Fruit fly (Drosophila melanogaster) whole organism, embryonic: ENCODE data around the gene CG13012.

Experiments used
- CG13296 ChIP-seq: fragments of 200-800 bp; sonication (Bioruptor generic); optimal IDR thresholded peaks from 3 replicates; lab custom pipeline; 2018; ENCODE audit warnings: missing biosample characterization, mild to moderate bottlenecking, missing genetic modification characterization
- CG14441 ChIP-seq: fragments of 200-800 bp; sonication (Bioruptor generic); IDR thresholded peaks from 2 replicates; pipeline ENCODE4 v1.3.6; 2022; ENCODE audit warnings: missing biosample characterization, missing genetic modification characterization
- CG17328 ChIP-seq: fragments of 200-800 bp; sonication (Bioruptor generic); IDR thresholded peaks from 2 replicates; pipeline ENCODE4 v1.3.6; 2022; ENCODE audit warnings: missing biosample characterization, missing genetic modification characterization
- CG17802 ChIP-seq: fragments of 200-800 bp; sonication (Bioruptor generic); optimal IDR thresholded peaks from 2 replicates; lab custom pipeline; 2018; ENCODE audit warnings: missing biosample characterization, mild to moderate bottlenecking, missing genetic modification characterization, moderate library complexity
- CG1832 ChIP-seq: fragments of 200-800 bp; sonication (Bioruptor generic); optimal IDR thresholded peaks from 2 replicates; lab custom pipeline; 2017; ENCODE audit warnings: missing biosample characterization, mild to moderate bottlenecking, missing genetic modification characterization, inconsistent platforms
- CG2120 ChIP-seq: fragments of 200-800 bp; sonication (Bioruptor generic); optimal IDR thresholded peaks from 3 replicates; lab custom pipeline; 2016; ENCODE audit warnings: missing biosample characterization, missing genetic modification characterization
- CG31441 ChIP-seq: fragments of 200-800 bp; sonication (Bioruptor generic); IDR thresholded peaks from 2 replicates; pipeline ENCODE4 v1.3.6; 2022; ENCODE audit warnings: missing biosample characterization, missing genetic modification characterization
- CG4730 ChIP-seq: fragments of 200-800 bp; sonication (Bioruptor generic); IDR thresholded peaks from 2 replicates; pipeline ENCODE4 v1.3.6; 2022; ENCODE audit warnings: missing biosample characterization, missing genetic modification characterization
- CG6272 ChIP-seq: fragments of 200-800 bp; sonication (Bioruptor generic); IDR thresholded peaks from 2 replicates; pipeline ENCODE4 v1.3.6; 2022; ENCODE audit warnings: missing biosample characterization, missing genetic modification characterization
- CG7745 ChIP-seq: fragments of 200-800 bp; sonication (Bioruptor generic); optimal IDR thresholded peaks from 2 replicates; lab custom pipeline; 2018; ENCODE audit warnings: missing biosample characterization, mild to moderate bottlenecking, missing genetic modification characterization, moderate library complexity
- CG7839 ChIP-seq: fragments of 200-800 bp; sonication (Bioruptor generic); optimal IDR thresholded peaks from 3 replicates; lab custom pipeline; 2018; ENCODE audit warnings: missing biosample characterization, mild to moderate bottlenecking, missing genetic modification characterization, moderate library complexity
- CG8765 ChIP-seq: fragments of 200-800 bp; sonication (Bioruptor generic); IDR thresholded peaks from 2 replicates; pipeline ENCODE4 v1.3.6; 2022; ENCODE audit warnings: missing biosample characterization, missing genetic modification characterization
- CG9727 ChIP-seq: fragments of 200-800 bp; sonication (Bioruptor generic); optimal IDR thresholded peaks from 3 replicates; lab custom pipeline; 2017; ENCODE audit warnings: missing biosample characterization, mild to moderate bottlenecking, missing genetic modification characterization
- CG9817 ChIP-seq: fragments of 200-800 bp; sonication (Bioruptor generic); optimal IDR thresholded peaks from 2 replicates; lab custom pipeline; 2018; ENCODE audit warnings: missing biosample characterization, mild to moderate bottlenecking, missing genetic modification characterization, moderate library complexity
- CTCF ChIP-seq: fragments of 200-800 bp; sonication (Bioruptor generic); optimal IDR thresholded peaks from 2 replicates; lab custom pipeline; 2017; ENCODE audit warnings: missing biosample characterization, mild to moderate bottlenecking, missing genetic modification characterization, moderate library complexity
- D ChIP-seq, 2 experiments: fragments of 200-800 bp in 1 of 2; fragments of >200 bp in 1 of 2; sonication (Bioruptor generic) in 1 of 2; optimal IDR thresholded peaks; 2 replicates in 1 of 2; 3 replicates in 1 of 2; lab custom pipeline; 2017; ENCODE audit warnings: mild to moderate bottlenecking in 1 of 2, missing biosample characterization in 1 of 2, missing genetic modification characterization in 1 of 2, missing genetic modification reagents in 1 of 2
- Deaf1 ChIP-seq: fragments of 200-800 bp; optimal IDR thresholded peaks from 3 replicates; lab custom pipeline; 2019; ENCODE audit warnings: missing biosample characterization, mild to moderate bottlenecking, missing genetic modification characterization, moderate library complexity
- Hmx ChIP-seq: fragments of 200-800 bp; sonication (Bioruptor generic); optimal IDR thresholded peaks from 2 replicates; lab custom pipeline; 2016; ENCODE audit warnings: missing biosample characterization, missing genetic modification characterization
- Hr78 ChIP-seq, 2 experiments: fragments of 200-800 bp in 1 of 2; fragments of >200 bp in 1 of 2; sonication (Bioruptor generic) in 1 of 2; optimal IDR thresholded peaks; 2 replicates each; lab custom pipeline; 2017 to 2019; ENCODE audit warnings: missing biosample characterization in 2 of 2, missing genetic modification characterization in 2 of 2, mild to moderate bottlenecking in 1 of 2, moderate library complexity in 1 of 2
- Lhr ChIP-seq: fragments of 200-800 bp; sonication (Bioruptor generic); optimal IDR thresholded peaks from 3 replicates; lab custom pipeline; 2017; ENCODE audit warnings: mild to moderate bottlenecking, missing biosample characterization, missing genetic modification reagents, missing genetic modification characterization
- Meics ChIP-seq: fragments of 200-800 bp; sonication (Bioruptor generic); optimal IDR thresholded peaks from 2 replicates; lab custom pipeline; 2017; ENCODE audit warnings: missing biosample characterization, mild to moderate bottlenecking, missing genetic modification characterization
- Neu2 ChIP-seq: fragments of 200-800 bp; sonication (Bioruptor generic); optimal IDR thresholded peaks from 3 replicates; lab custom pipeline; 2016; ENCODE audit warnings: missing biosample characterization, missing genetic modification characterization, borderline replicate concordance
- Pdp1 ChIP-seq, 2 experiments: fragments of 200-800 bp; sonication (Bioruptor generic); optimal IDR thresholded peaks; 3 replicates each; lab custom pipeline; 2016; ENCODE audit warnings: missing biosample characterization in 2 of 2, missing genetic modification characterization in 2 of 2, mild to moderate bottlenecking in 1 of 2, moderate library complexity in 1 of 2
- Sry-δ ChIP-seq: fragments of 200-800 bp; sonication (Bioruptor generic); optimal IDR thresholded peaks from 2 replicates; lab custom pipeline; 2016; ENCODE audit warnings: missing biosample characterization, missing genetic modification characterization
- bigmax ChIP-seq: fragments of 200-800 bp; sonication (Bioruptor generic); optimal IDR thresholded peaks from 2 replicates; lab custom pipeline; 2018; ENCODE audit warnings: missing biosample characterization, mild to moderate bottlenecking, missing genetic modification characterization
- corto ChIP-seq: fragments of 200-800 bp; sonication (Bioruptor generic); optimal IDR thresholded peaks from 2 replicates; lab custom pipeline; 2016; ENCODE audit warnings: missing biosample characterization, mild to moderate bottlenecking, missing genetic modification characterization, moderate library complexity
- croc ChIP-seq: fragments of 200-800 bp; sonication (Bioruptor generic); conservative IDR thresholded peaks from 3 replicates; pipeline ENCODE4 v1.3.6; 2022; ENCODE audit warnings: missing biosample characterization, missing genetic modification characterization
- eyg ChIP-seq: fragments of 200-800 bp; sonication (Bioruptor generic); optimal IDR thresholded peaks from 3 replicates; lab custom pipeline; 2016; ENCODE audit warnings: missing biosample characterization, missing genetic modification characterization
- fd3F ChIP-seq: fragments of 200-800 bp; sonication (Bioruptor generic); optimal IDR thresholded peaks from 2 replicates; lab custom pipeline; 2018; ENCODE audit warnings: missing biosample characterization, mild to moderate bottlenecking, missing genetic modification characterization, moderate library complexity
- gsb ChIP-seq: fragments of 200-800 bp; sonication (Bioruptor generic); IDR thresholded peaks from 2 replicates; pipeline ENCODE4 v1.3.6; 2022; ENCODE audit warnings: missing biosample characterization, missing genetic modification characterization
- gt ChIP-seq: fragments of 200-800 bp; sonication (Bioruptor generic); IDR thresholded peaks from 2 replicates; pipeline ENCODE4 v1.3.6; 2022; ENCODE audit warnings: missing biosample characterization, missing genetic modification characterization
- hb ChIP-seq: fragments of 200-800 bp; sonication (Bioruptor generic); IDR thresholded peaks from 3 replicates; pipeline ENCODE4 v1.3.6; 2022; ENCODE audit warnings: missing biosample characterization, missing genetic modification characterization; ENCODE audit not compliant: partially characterized antibody
- her ChIP-seq: fragments of 200-800 bp; sonication (Bioruptor generic); optimal IDR thresholded peaks from 2 replicates; lab custom pipeline; 2016; ENCODE audit warnings: missing biosample characterization, missing genetic modification characterization
- hth ChIP-seq: fragments of >200 bp; optimal IDR thresholded peaks from 2 replicates; lab custom pipeline; 2017; ENCODE audit warnings: inconsistent platforms
- lola ChIP-seq, 3 experiments: fragments of >200 bp in 2 of 3; fragments of 200-800 bp in 1 of 3; sonication (Bioruptor generic) in 1 of 3; optimal IDR thresholded peaks; 2 replicates each; lab custom pipeline; 2017 to 2019; ENCODE audit warnings: missing biosample characterization in 3 of 3, missing genetic modification characterization in 3 of 3, mild to moderate bottlenecking in 1 of 3, moderate library complexity in 1 of 3
- luna ChIP-seq: fragments of 200-800 bp; sonication (Bioruptor generic); optimal IDR thresholded peaks from 2 replicates; lab custom pipeline; 2016; ENCODE audit warnings: missing biosample characterization, missing genetic modification characterization
- oc ChIP-seq: fragments of 200-800 bp; sonication (Bioruptor generic); optimal IDR thresholded peaks from 2 replicates; lab custom pipeline; 2018; ENCODE audit warnings: missing biosample characterization, mild to moderate bottlenecking, missing genetic modification characterization, moderate library complexity
- org-1 ChIP-seq: fragments of 200-800 bp; sonication (Bioruptor generic); optimal IDR thresholded peaks from 2 replicates; lab custom pipeline; 2017; ENCODE audit warnings: missing biosample characterization, missing genetic modification characterization
- otp ChIP-seq: fragments of 200-800 bp; sonication (Bioruptor generic); IDR thresholded peaks from 3 replicates; pipeline ENCODE4, ENCODE4 v1.3.6; 2022; ENCODE audit warnings: missing biosample characterization, missing genetic modification characterization
- pho ChIP-seq: fragments of 200-800 bp; sonication (Bioruptor generic); optimal IDR thresholded peaks from 2 replicates; lab custom pipeline; 2016; ENCODE audit warnings: missing biosample characterization, missing genetic modification characterization
- salm ChIP-seq: fragments of 200-800 bp; sonication (Bioruptor generic); optimal IDR thresholded peaks from 2 replicates; lab custom pipeline; 2018; ENCODE audit warnings: missing biosample characterization, mild to moderate bottlenecking, missing genetic modification characterization
- sqz ChIP-seq: fragments of 200-800 bp; sonication (Bioruptor generic); optimal IDR thresholded peaks from 3 replicates; lab custom pipeline; 2018; ENCODE audit warnings: missing biosample characterization, mild to moderate bottlenecking, missing genetic modification characterization
- ssp ChIP-seq: fragments of 200-800 bp; sonication (Bioruptor generic); IDR thresholded peaks from 2 replicates; pipeline ENCODE4 v1.3.6; 2022; ENCODE audit warnings: missing biosample characterization, missing genetic modification characterization
- twi ChIP-seq: fragments of 200-800 bp; optimal IDR thresholded peaks from 2 replicates; lab custom pipeline; 2019; ENCODE audit warnings: missing biosample characterization, mild to moderate bottlenecking, missing genetic modification characterization, moderate library complexity
- unc-4 ChIP-seq: fragments of 200-800 bp; sonication (Bioruptor generic); IDR thresholded peaks from 2 replicates; pipeline ENCODE4 v1.3.6; 2022; ENCODE audit warnings: missing biosample characterization, missing genetic modification characterization; ENCODE audit not compliant: partially characterized antibody
- wdn ChIP-seq: fragments of 200-800 bp; sonication (Bioruptor generic); IDR thresholded peaks from 2 replicates; pipeline ENCODE4 v1.3.6; 2022; ENCODE audit warnings: missing biosample characterization, missing genetic modification characterization
- zf30C ChIP-seq: fragments of 200-800 bp; sonication (Bioruptor generic); optimal IDR thresholded peaks from 3 replicates; lab custom pipeline; 2018; ENCODE audit warnings: missing biosample characterization, mild to moderate bottlenecking, missing genetic modification characterization

Gene CG13012

DNA sequence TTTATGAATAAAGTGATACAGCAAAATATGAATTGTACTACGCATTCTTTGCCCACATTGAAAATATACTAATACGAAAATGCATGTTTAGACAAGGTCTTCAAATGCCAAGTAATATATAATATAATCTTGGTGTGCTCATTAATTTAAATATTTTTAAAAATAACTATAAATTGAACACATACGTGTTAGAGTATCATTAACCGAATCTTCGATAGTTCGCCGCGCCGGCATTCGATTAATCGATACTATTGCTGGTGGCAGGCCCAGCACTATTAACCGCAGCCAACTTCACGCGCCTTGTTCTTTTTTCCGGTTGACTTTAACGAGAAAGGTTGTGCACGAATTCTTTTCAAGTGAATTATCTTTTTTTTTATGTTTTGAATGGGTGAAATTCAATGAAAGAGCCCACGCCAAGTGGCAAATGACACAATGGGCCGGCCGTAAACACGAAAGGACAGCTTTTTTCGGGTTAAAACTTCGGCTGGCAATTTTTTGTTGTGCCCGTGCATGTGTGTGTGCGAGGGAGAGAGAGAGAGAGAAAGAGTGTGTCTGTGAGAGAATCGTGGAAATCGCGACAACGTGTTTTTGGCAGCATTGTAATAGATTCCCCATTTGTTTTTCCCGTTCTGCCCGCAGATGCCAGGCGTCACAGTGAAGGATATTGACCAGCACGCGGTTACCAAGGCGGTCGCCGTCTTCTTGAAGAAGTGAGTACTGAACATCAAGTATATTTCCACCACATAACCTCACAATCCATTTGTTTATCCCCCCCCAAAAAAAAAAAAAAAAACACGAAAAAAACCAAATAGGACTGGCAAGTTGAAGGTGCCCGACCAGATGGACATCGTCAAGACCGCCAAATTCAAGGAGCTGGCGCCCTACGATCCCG, 38.7 kb downstream of the CG13012 start, which contains the start of gene RpS19a (continued):
- TF ChIP-seq CG17328 (GFP tag; lab: Robert Waterston, UW), result peak; percentile 89
- peak; percentile 74 for TF ChIP-seq CG7839
- TF ChIP-seq her (GFP tag; lab: Kevin White, UChicago), result peak; percentile 13
- TF ChIP-seq twi (tag; lab: Kevin White, UChicago), result peak; percentile 38
- peak; percentile 34; the same call in 2 of the 3 replicates for TF ChIP-seq croc
- TF ChIP-seq CG8765 (GFP tag; lab: Robert Waterston, UW), result 0 out of 2 replicates have a peak, but pooled peaks have one; percentile 11
- TF ChIP-seq luna (GFP tag; lab: Kevin White, UChicago), result peak; percentile 38
- TF ChIP-seq Sry-δ (GFP tag; lab: Kevin White, UChicago), result peak; percentile 72
- peak; percentile 87 for TF ChIP-seq bigmax (GFP tag; lab: Kevin White, UChicago)
- peak; percentile 55 for TF ChIP-seq Lhr (GFP tag; lab: Kevin White, UChicago)
- peak; percentile 57 for TF ChIP-seq wdn (GFP tag; lab: Robert Waterston, UW)
- 0 out of 2 replicates have a peak, but pooled peaks have one; percentile 48 for TF ChIP-seq gsb (GFP tag; lab: Robert Waterston, UW)
- TF ChIP-seq Hr78 (GFP tag; optimal IDR thresholded peaks at IDR 0.05; lab: Kevin White, UChicago), result peak in 1 of 2 experiments; percentile 18
- TF ChIP-seq CG9727 (GFP tag; lab: Kevin White, UChicago), result peak; percentile 90
- peak; percentile 21 for TF ChIP-seq Neu2
- TF ChIP-seq zf30C (GFP tag; lab: Kevin White, UChicago), result peak; percentile 42
- peak; percentile 2 for TF ChIP-seq corto
- TF ChIP-seq Pdp1 (GFP tag; optimal IDR thresholded peaks at IDR 0.05; lab: Kevin White, UChicago), result peak; percentile 7 to 34
- peak; percentile 73 for TF ChIP-seq org-1 (GFP tag; lab: Kevin White, UChicago)
- no peak for TF ChIP-seq hb (GFP tag; lab: Robert Waterston, UW)
- peak; percentile 33 for TF ChIP-seq Deaf1 (tag; lab: Kevin White, UChicago)
- peak; percentile 80 for TF ChIP-seq CG17802 (tag; lab: Kevin White, UChicago)
- peak; percentile 78 for TF ChIP-seq salm (tag; lab: Kevin White, UChicago)
- peak; percentile 53 for TF ChIP-seq CG1832 (GFP tag; lab: Kevin White, UChicago)
- TF ChIP-seq sqz, result peak; percentile 87
- TF ChIP-seq CG2120 (GFP tag; lab: Kevin White, UChicago), result no peak
- TF ChIP-seq CG6272 (GFP tag; lab: Robert Waterston, UW), result peak; percentile 47
- TF ChIP-seq otp, result peak; percentile 92
- peak; percentile 39; the same call in 1 of the 2 replicates for TF ChIP-seq CG14441 (GFP tag; lab: Robert Waterston, UW)
- TF ChIP-seq fd3F (GFP tag; lab: Kevin White, UChicago), result peak; percentile 47
- peak; percentile 46 for TF ChIP-seq eyg (GFP tag; lab: Kevin White, UChicago)
- TF ChIP-seq lola (GFP tag; optimal IDR thresholded peaks at IDR 0.05; lab: Kevin White, UChicago), result peak in 1 of 3 experiments; percentile 35
- no peak for TF ChIP-seq D (optimal IDR thresholded peaks at IDR 0.05; lab: Kevin White, UChicago)
- peak; percentile 66 for TF ChIP-seq D (GFP tag; optimal IDR thresholded peaks at IDR 0.05; lab: Kevin White, UChicago)
- peak; percentile 9 for TF ChIP-seq pho (GFP tag; lab: Kevin White, UChicago)
- peak; percentile 60 for TF ChIP-seq CG4730 (GFP tag; lab: Robert Waterston, UW)
- TF ChIP-seq CTCF, result peak; percentile 77
- TF ChIP-seq oc, result no peak
- TF ChIP-seq hth (lab: Kevin White, UChicago), result no peak
- no peak; the same call in 1 of the 2 replicates for TF ChIP-seq ssp
- TF ChIP-seq Meics (GFP tag; lab: Kevin White, UChicago), result peak; percentile 89
- no peak for TF ChIP-seq Hmx (GFP tag; lab: Kevin White, UChicago)
- peak; percentile 67 for TF ChIP-seq CG9817 (tag; lab: Kevin White, UChicago)
- peak; percentile 55 for TF ChIP-seq CG7745
- 0 out of 2 replicates have a peak, but pooled peaks have one; percentile 18 for TF ChIP-seq gt (GFP tag; lab: Robert Waterston, UW)
- no peak for TF ChIP-seq unc-4
- peak; percentile 77 for TF ChIP-seq CG31441 (GFP tag; lab: Robert Waterston, UW)
- peak; percentile 90 for TF ChIP-seq CG13296 (GFP tag; lab: Kevin White, UChicago)
